Worm (Caenorhabditis elegans): ENCODE data around the gene C56A3.6.

The C56A3.6 gene

DNA sequence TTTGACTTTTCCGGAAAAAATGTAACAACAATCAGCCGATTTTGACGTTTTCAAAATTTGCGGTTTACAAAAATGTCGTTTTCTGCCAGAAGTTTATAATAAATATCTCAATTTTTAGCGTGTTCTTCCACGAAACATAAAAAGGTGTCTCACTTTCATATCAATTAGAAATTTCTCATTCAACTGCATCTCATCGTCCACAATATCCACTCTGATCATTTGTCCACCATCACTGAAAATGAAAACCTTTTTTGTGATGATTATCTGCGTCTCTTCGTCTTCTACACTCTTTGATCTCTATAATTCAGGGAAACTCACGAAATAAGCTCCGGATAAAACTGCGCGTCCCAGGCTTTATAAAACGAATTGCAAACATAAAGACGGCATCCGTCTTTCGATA is 43.7 kb downstream of the C56A3.6 start:
- TF ChIP-seq ama-1 (optimal IDR thresholded peaks at IDR 0.05) (no peak), sea-1 (GFP tag; conservative IDR thresholded peaks at IDR 0.05) (no peak), hnd-1 (tag; optimal IDR thresholded peaks at IDR 0.05) (no peak), hmg-4 (GFP tag; optimal IDR thresholded peaks at IDR 0.05) (no peak), ets-7 (tag; optimal IDR thresholded peaks at IDR 0.05) (no peak), ceh-13 (GFP tag; optimal IDR thresholded peaks at IDR 0.05) (no peak), flt-1 (GFP tag; IDR thresholded peaks at IDR 0.05) (no peak), tbx-37 (GFP tag; conservative IDR thresholded peaks at IDR 0.05) (no peak), B0310.2 (tag; optimal IDR thresholded peaks at IDR 0.05) (no peak)

DNA sequence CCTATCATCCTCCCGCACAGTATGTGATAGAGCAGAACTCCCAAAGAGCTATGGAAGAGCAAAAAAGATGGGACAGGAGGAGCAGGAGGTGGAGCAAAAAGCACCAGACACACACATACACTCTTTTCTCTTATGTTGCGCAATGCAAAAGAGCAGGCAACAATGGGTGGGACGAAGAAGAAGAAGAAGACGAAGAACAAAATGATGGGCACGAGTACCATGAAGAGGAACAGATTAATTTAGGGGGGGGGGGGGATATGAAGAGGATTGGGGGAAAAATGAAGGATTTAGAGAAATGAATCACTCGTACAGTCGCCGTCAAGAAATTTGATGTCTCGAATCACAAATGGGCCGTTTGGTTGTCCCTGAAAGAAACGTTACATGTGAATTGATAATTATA is 44.6 kb downstream of the C56A3.6 start, which contains the start of gene avr-15:
Gene avr-15 (minus strand): TSS at position 101 of the 400 bp plus-strand sequence.
- TF ChIP-seq tbx-37 (GFP tag; conservative IDR thresholded peaks at IDR 0.05) (no peak), tra-4 (tag; optimal IDR thresholded peaks at IDR 0.05) (no peak), aly-1 (tag; optimal IDR thresholded peaks at IDR 0.05) (no peak), ets-7 (tag; optimal IDR thresholded peaks at IDR 0.05) (no peak)

DNA sequence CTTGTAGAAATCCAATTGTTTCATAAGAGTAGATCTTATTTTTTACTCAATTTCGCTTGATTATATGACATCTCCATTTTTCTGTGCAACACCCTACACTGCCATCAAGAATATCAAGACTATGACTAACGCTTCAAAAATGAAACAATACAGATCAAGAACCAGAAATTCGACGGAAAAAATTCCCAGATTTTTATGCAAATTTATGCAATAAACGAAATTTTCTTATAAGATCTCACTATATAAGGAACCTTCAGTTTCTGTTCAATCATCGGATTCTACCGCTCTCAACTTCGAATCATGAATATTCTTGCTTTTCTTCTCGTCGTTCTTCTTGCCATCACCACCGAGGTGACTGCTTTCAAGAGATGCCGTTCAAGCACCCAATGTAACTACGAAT is 49.9 kb downstream of the C56A3.6 start, which contains the start of gene R11G10.4:
Gene R11G10.4 (plus strand): TSS at position 301 of the 400 bp plus-strand sequence.
- TF ChIP-seq sea-1 (GFP tag; conservative IDR thresholded peaks at IDR 0.05) (no peak), scrt-1 (GFP tag; IDR thresholded peaks at IDR 0.05) (no peak), ceh-36 (tag; optimal IDR thresholded peaks at IDR 0.05) (no peak), ama-1 (optimal IDR thresholded peaks at IDR 0.05) (no peak), ets-7 (tag; optimal IDR thresholded peaks at IDR 0.05) (no peak), tra-4 (tag; optimal IDR thresholded peaks at IDR 0.05) (no peak), hmbx-1 (tag; optimal IDR thresholded peaks at IDR 0.05) (no peak), tbx-11 (GFP tag; IDR thresholded peaks at IDR 0.05) (no peak), hmg-4 (GFP tag; optimal IDR thresholded peaks at IDR 0.05) (no peak), flt-1 (GFP tag; IDR thresholded peaks at IDR 0.05) (no peak), B0310.2 (tag; optimal IDR thresholded peaks at IDR 0.05) (no peak), hnd-1 (tag; optimal IDR thresholded peaks at IDR 0.05) (no peak), tbx-37 (GFP tag; conservative IDR thresholded peaks at IDR 0.05) (no peak), pes-1 (GFP tag; IDR thresholded peaks at IDR 0.05) (no peak), ceh-13 (GFP tag; optimal IDR thresholded peaks at IDR 0.05) (no peak)

Data from whole organism, early embryonic.